Fruit fly (Drosophila melanogaster): ENCODE measurements around the gene Lint-O.
A peak's percentile ranks its signal among the peaks of the same experiment; 100 is the strongest.

Gene Lint-O

DNA sequence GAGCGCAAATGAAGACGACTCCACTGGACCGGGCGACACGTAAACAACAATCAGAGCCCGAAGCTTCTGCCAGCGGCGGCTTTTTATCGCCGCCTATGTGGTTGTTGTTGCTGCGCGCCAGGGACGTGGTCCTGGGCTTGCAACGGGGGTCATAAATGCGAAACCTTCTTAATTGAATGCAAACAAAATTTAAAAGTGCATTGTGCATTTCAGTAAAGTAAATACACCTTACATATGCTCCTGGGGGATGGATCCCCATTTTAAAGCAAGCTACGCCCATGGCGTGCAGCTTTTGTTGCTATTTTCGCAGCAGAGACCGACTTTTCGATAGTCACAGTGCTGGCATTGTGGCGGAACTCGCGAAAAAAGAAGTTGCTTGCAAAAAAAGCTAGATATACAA is 5.2 kb downstream of the Lint-O start, which contains the start of gene Ugalt (continued):
- peak; percentile 100 for TF ChIP-seq CG12659 (GFP tag; optimal IDR thresholded peaks at IDR 0.05)
- peak; percentile 100 for TF ChIP-seq run (tag; optimal IDR thresholded peaks at IDR 0.05)
- TF ChIP-seq CG17568 (GFP tag; optimal IDR thresholded peaks at IDR 0.05), result peak; percentile 100
- TF ChIP-seq Jarid2 (GFP tag; optimal IDR thresholded peaks at IDR 0.05), result peak; percentile 100
- peak; percentile 97 for TF ChIP-seq crol (GFP tag; IDR thresholded peaks at IDR 0.05)
- TF ChIP-seq kni (GFP tag; optimal IDR thresholded peaks at IDR 0.05), result peak; percentile 100
- TF ChIP-seq BEAF-32 (GFP tag; optimal IDR thresholded peaks at IDR 0.05), result peak; percentile 42
- peak; percentile 100 for TF ChIP-seq CG8924 (tag; optimal IDR thresholded peaks at IDR 0.05)
- peak; percentile 100 for TF ChIP-seq ase (GFP tag; IDR thresholded peaks at IDR 0.05)
- TF ChIP-seq fd96Cb (tag; optimal IDR thresholded peaks at IDR 0.05), result peak; percentile 100
- no peak for TF ChIP-seq pita (GFP tag; optimal IDR thresholded peaks at IDR 0.05)
- peak; percentile 98 for TF ChIP-seq Bdp1 (GFP tag; optimal IDR thresholded peaks at IDR 0.05)
- peak; percentile 100 for TF ChIP-seq CG10654 (GFP tag; optimal IDR thresholded peaks at IDR 0.05)
- TF ChIP-seq emc (GFP tag; optimal IDR thresholded peaks at IDR 0.05), result peak; percentile 100
- TF ChIP-seq Myb (GFP tag; optimal IDR thresholded peaks at IDR 0.05), result peak; percentile 99
- TF ChIP-seq exex (tag; optimal IDR thresholded peaks at IDR 0.05), result peak; percentile 100
- TF ChIP-seq CG9797 (GFP tag; optimal IDR thresholded peaks at IDR 0.05), result peak; percentile 96
- TF ChIP-seq zfh1 (GFP tag; IDR thresholded peaks at IDR 0.05), result peak; percentile 100
- TF ChIP-seq CG8281 (tag; optimal IDR thresholded peaks at IDR 0.05), result peak; percentile 98
- peak; percentile 99 for TF ChIP-seq Hmx (GFP tag; optimal IDR thresholded peaks at IDR 0.05)
- peak; percentile 25 for TF ChIP-seq cg (GFP tag; optimal IDR thresholded peaks at IDR 0.05)
- peak; percentile 100 for TF ChIP-seq nmo (GFP tag; optimal IDR thresholded peaks at IDR 0.05)
- TF ChIP-seq knrl (GFP tag; IDR thresholded peaks at IDR 0.05; ENCODE audit: partially characterized antibody), result 0 out of 3 replicates have a peak, but pooled peaks have one; percentile 34
- TF ChIP-seq CG10147 (GFP tag; optimal IDR thresholded peaks at IDR 0.05), result peak; percentile 100
- TF ChIP-seq fd102C (GFP tag; optimal IDR thresholded peaks at IDR 0.05), result peak; percentile 97
- peak; percentile 100 for TF ChIP-seq NC2α (GFP tag; optimal IDR thresholded peaks at IDR 0.05)
- no peak for TF ChIP-seq hkb (optimal IDR thresholded peaks at IDR 0.05)
- peak; percentile 100 for TF ChIP-seq hkb (GFP tag; IDR thresholded peaks at IDR 0.05)
- TF ChIP-seq usp (GFP tag; optimal IDR thresholded peaks at IDR 0.05), result no peak
- peak; percentile 100 for TF ChIP-seq Atf6 (GFP tag; IDR thresholded peaks at IDR 0.05)
- peak; percentile 100 for TF ChIP-seq gt (GFP tag; IDR thresholded peaks at IDR 0.05)
- peak; percentile 79 for TF ChIP-seq CG42726 (GFP tag; IDR thresholded peaks at IDR 0.05; ENCODE audit: partially characterized antibody)
- TF ChIP-seq gro (GFP tag; optimal IDR thresholded peaks at IDR 0.05), result peak; percentile 100
- TF ChIP-seq sim (GFP tag; IDR thresholded peaks at IDR 0.05), result peak; percentile 100
- TF ChIP-seq klu (GFP tag; IDR thresholded peaks at IDR 0.05), result peak; percentile 100
- peak; percentile 100 for TF ChIP-seq odd (GFP tag; optimal IDR thresholded peaks at IDR 0.05)
- TF ChIP-seq nerfin-2 (GFP tag; IDR thresholded peaks at IDR 0.05; ENCODE audit: partially characterized antibody), result 0 out of 2 replicates have a peak, but pooled peaks have one; percentile 27
- no peak for TF ChIP-seq hbn (GFP tag; IDR thresholded peaks at IDR 0.05; ENCODE audit: partially characterized antibody)
- TF ChIP-seq Optix (GFP tag; IDR thresholded peaks at IDR 0.05), result peak; percentile 100
- TF ChIP-seq p53 (GFP tag; optimal IDR thresholded peaks at IDR 0.05), result peak; percentile 100
- peak; percentile 97 for TF ChIP-seq CG17802 (tag; optimal IDR thresholded peaks at IDR 0.05)
- peak; percentile 99 for TF ChIP-seq grn (GFP tag; optimal IDR thresholded peaks at IDR 0.05)
- peak; percentile 89 for TF ChIP-seq pfk (GFP tag; optimal IDR thresholded peaks at IDR 0.05)
- TF ChIP-seq ind (GFP tag; optimal IDR thresholded peaks at IDR 0.05), result peak; percentile 100
- peak; percentile 100 for TF ChIP-seq CG7357 (GFP tag; IDR thresholded peaks at IDR 0.05)
- TF ChIP-seq gsb-n (tag; optimal IDR thresholded peaks at IDR 0.05), result peak; percentile 100
- peak; percentile 94 for TF ChIP-seq CG10321 (GFP tag; IDR thresholded peaks at IDR 0.05)
- peak; percentile 100 for TF ChIP-seq CG3065 (GFP tag; optimal IDR thresholded peaks at IDR 0.05)
- peak; percentile 100 for TF ChIP-seq Spps (tag; optimal IDR thresholded peaks at IDR 0.05)
- peak; percentile 100 for TF ChIP-seq CG13624 (GFP tag; optimal IDR thresholded peaks at IDR 0.05)
- TF ChIP-seq CG7372 (GFP tag; IDR thresholded peaks at IDR 0.05), result peak; percentile 100
